Fruit fly (Drosophila melanogaster) Kc167 (cell line): Measurements from ENCODE around the gene loqs.

Experiments used
- Sin3A ChIP-seq: fragments of >200 bp; optimal IDR thresholded peaks from 2 replicates; lab custom pipeline; 2018; ENCODE audit warnings: missing external identifiers
- h ChIP-seq: fragments of >200 bp; optimal IDR thresholded peaks from 3 replicates; lab custom pipeline; 2018; ENCODE audit warnings: missing external identifiers
- insv ChIP-seq: fragments of >200 bp; optimal IDR thresholded peaks from 3 replicates; lab custom pipeline; 2018; ENCODE audit warnings: missing external identifiers
- psq ChIP-seq: fragments of >200 bp; optimal IDR thresholded peaks from 2 replicates; lab custom pipeline; 2017; ENCODE audit warnings: missing external identifiers
- ttk ChIP-seq: sonication (Bioruptor generic); optimal IDR thresholded peaks from 2 replicates; lab custom pipeline; 2017; ENCODE audit warnings: missing external identifiers

dm6 chr2L:13382351-13383029 lies at the start of gene loqs:
- no peak for TF ChIP-seq Sin3A (lab: Kevin White, UChicago)
- TF ChIP-seq insv (lab: Kevin White, UChicago): no peak
- TF ChIP-seq h (lab: Kevin White, UChicago): no peak
- TF ChIP-seq psq (lab: Kevin White, UChicago): no peak
- TF ChIP-seq ttk (lab: Kevin White, UChicago): no peak
